Fruit fly (Drosophila melanogaster) whole organism, embryonic: ENCODE measurements around the gene eIF4E6.

Experiments used
- Asciz ChIP-seq: fragments of 200-800 bp; sonication (Bioruptor generic); optimal IDR thresholded peaks from 2 replicates; lab custom pipeline; 2017; ENCODE audit warnings: missing biosample characterization, mild to moderate bottlenecking, missing genetic modification characterization, missing genetic modification reagents
- Atf-2 ChIP-seq: fragments of 200-800 bp; sonication (Bioruptor generic); optimal IDR thresholded peaks from 2 replicates; lab custom pipeline; 2016; ENCODE audit warnings: missing biosample characterization, missing genetic modification characterization
- B-H1 ChIP-seq: fragments of 200-800 bp; sonication (Bioruptor generic); IDR thresholded peaks from 3 replicates; pipeline ENCODE4 v1.3.6; 2022; ENCODE audit warnings: missing biosample characterization, missing genetic modification characterization
- Bdp1 ChIP-seq: fragments of 200-800 bp; sonication (Bioruptor generic); optimal IDR thresholded peaks from 3 replicates; lab custom pipeline; 2016; ENCODE audit warnings: missing biosample characterization, missing genetic modification characterization
- CG11093 ChIP-seq: fragments of 200-800 bp; sonication (Bioruptor generic); IDR thresholded peaks from 3 replicates; pipeline ENCODE4 v1.3.6; 2022; ENCODE audit warnings: missing biosample characterization, missing genetic modification characterization
- CG11696 ChIP-seq: fragments of 200-800 bp; sonication (Bioruptor generic); IDR thresholded peaks from 2 replicates; pipeline ENCODE4 v1.3.6; 2022; ENCODE audit warnings: missing biosample characterization, missing genetic modification characterization
- CG13296 ChIP-seq: fragments of 200-800 bp; sonication (Bioruptor generic); optimal IDR thresholded peaks from 3 replicates; lab custom pipeline; 2018; ENCODE audit warnings: missing biosample characterization, mild to moderate bottlenecking, missing genetic modification characterization
- CG13775 ChIP-seq: fragments of 200-800 bp; sonication (Bioruptor generic); optimal IDR thresholded peaks from 3 replicates; lab custom pipeline; 2017; ENCODE audit warnings: missing biosample characterization, mild to moderate bottlenecking, missing genetic modification characterization
- CG15514 ChIP-seq: fragments of 200-800 bp; sonication (Bioruptor generic); optimal IDR thresholded peaks from 3 replicates; lab custom pipeline; 2017; ENCODE audit warnings: missing biosample characterization, missing genetic modification characterization, mild to moderate bottlenecking, moderate library complexity, missing genetic modification reagents
- CG17385 ChIP-seq: fragments of 200-800 bp; sonication (Bioruptor generic); optimal IDR thresholded peaks from 3 replicates; lab custom pipeline; 2018; ENCODE audit warnings: missing biosample characterization, mild to moderate bottlenecking, missing genetic modification characterization
- CG18619 ChIP-seq: fragments of 200-800 bp; sonication (Bioruptor generic); optimal IDR thresholded peaks from 3 replicates; lab custom pipeline; 2017; ENCODE audit warnings: missing biosample characterization, mild to moderate bottlenecking, missing genetic modification characterization
- CG30403 ChIP-seq: fragments of 200-800 bp; sonication (Bioruptor generic); optimal IDR thresholded peaks from 3 replicates; lab custom pipeline; 2016; ENCODE audit warnings: missing biosample characterization, missing genetic modification characterization
- CG30431 ChIP-seq: fragments of 200-800 bp; sonication (Bioruptor generic); optimal IDR thresholded peaks from 2 replicates; lab custom pipeline; 2017; ENCODE audit warnings: missing biosample characterization, missing genetic modification characterization
- CG3065 ChIP-seq: fragments of 200-800 bp; sonication (Bioruptor generic); optimal IDR thresholded peaks from 2 replicates; lab custom pipeline; 2016; ENCODE audit warnings: missing biosample characterization, missing genetic modification characterization
- CG32772 ChIP-seq: fragments of 200-800 bp; sonication (Bioruptor generic); IDR thresholded peaks from 2 replicates; pipeline ENCODE4 v1.3.6; 2022; ENCODE audit warnings: missing biosample characterization, missing genetic modification characterization
- CG4328 ChIP-seq: fragments of 200-800 bp; sonication (Bioruptor generic); optimal IDR thresholded peaks from 3 replicates; lab custom pipeline; 2017; ENCODE audit warnings: missing biosample characterization, missing genetic modification reagents, missing genetic modification characterization
- CG4360 ChIP-seq: fragments of 200-800 bp; sonication (Bioruptor generic); IDR thresholded peaks from 2 replicates; pipeline ENCODE4 v1.3.6; 2022; ENCODE audit warnings: missing biosample characterization, missing genetic modification characterization
- CG5180 ChIP-seq: fragments of 200-800 bp; sonication (Bioruptor generic); optimal IDR thresholded peaks from 3 replicates; lab custom pipeline; 2017; ENCODE audit warnings: missing biosample characterization, missing genetic modification characterization, mild to moderate bottlenecking, moderate library complexity, missing genetic modification reagents
- CG7556 ChIP-seq: fragments of 200-800 bp; sonication (Bioruptor generic); optimal IDR thresholded peaks from 2 replicates; lab custom pipeline; 2017; ENCODE audit warnings: missing biosample characterization, mild to moderate bottlenecking, missing genetic modification characterization
- CG9437 ChIP-seq: fragments of 200-800 bp; sonication (Bioruptor generic); optimal IDR thresholded peaks from 2 replicates; lab custom pipeline; 2018; ENCODE audit warnings: missing biosample characterization, mild to moderate bottlenecking, missing genetic modification characterization
- CTCF ChIP-seq: fragments of 200-800 bp; sonication (Bioruptor generic); optimal IDR thresholded peaks from 2 replicates; lab custom pipeline; 2017; ENCODE audit warnings: missing biosample characterization, mild to moderate bottlenecking, missing genetic modification characterization, moderate library complexity
- CrebB ChIP-seq: fragments of 200-800 bp; sonication (Bioruptor generic); optimal IDR thresholded peaks from 3 replicates; lab custom pipeline; 2018; ENCODE audit warnings: missing biosample characterization, mild to moderate bottlenecking, missing genetic modification characterization
- Dip2 ChIP-seq: fragments of 200-800 bp; sonication (Bioruptor generic); IDR thresholded peaks from 2 replicates; pipeline ENCODE4 v1.3.6; 2022; ENCODE audit warnings: missing biosample characterization, missing genetic modification characterization
- Dll ChIP-seq: fragments of 200-800 bp; sonication (Bioruptor generic); IDR thresholded peaks from 4 replicates; pipeline ENCODE4 v1.3.6; 2022; ENCODE audit warnings: missing biosample characterization, missing genetic modification characterization; ENCODE audit not compliant: partially characterized antibody
- Eip74EF ChIP-seq, 2 experiments: fragments of 200-800 bp in 1 of 2; fragments of >200 bp in 1 of 2; sonication (Bioruptor generic) in 1 of 2; optimal IDR thresholded peaks; 2 replicates each; lab custom pipeline; 2017 to 2019; ENCODE audit warnings: missing biosample characterization in 2 of 2, missing genetic modification characterization in 2 of 2, mild to moderate bottlenecking in 1 of 2, moderate library complexity in 1 of 2
- HLH3B ChIP-seq: fragments of 200-800 bp; sonication (Bioruptor generic); IDR thresholded peaks from 2 replicates; pipeline ENCODE4 v1.3.6; 2022; ENCODE audit warnings: missing biosample characterization, missing genetic modification characterization
- Max ChIP-seq: fragments of 200-800 bp; sonication (Bioruptor generic); optimal IDR thresholded peaks from 2 replicates; lab custom pipeline; 2016; ENCODE audit warnings: missing biosample characterization, mild to moderate bottlenecking, missing genetic modification characterization
- Mes4 ChIP-seq: fragments of 200-800 bp; sonication (Bioruptor generic); optimal IDR thresholded peaks from 2 replicates; lab custom pipeline; 2016; ENCODE audit warnings: missing biosample characterization, missing genetic modification characterization
- NC2α ChIP-seq: fragments of 200-800 bp; sonication (Bioruptor generic); optimal IDR thresholded peaks from 2 replicates; lab custom pipeline; 2016; ENCODE audit warnings: missing biosample characterization, missing genetic modification characterization
- PHDP ChIP-seq: fragments of 200-800 bp; sonication (Bioruptor generic); optimal IDR thresholded peaks from 3 replicates; lab custom pipeline; 2018; ENCODE audit warnings: missing biosample characterization, mild to moderate bottlenecking, missing genetic modification characterization, moderate library complexity
- Side ChIP-seq: fragments of 200-800 bp; sonication (Bioruptor generic); optimal IDR thresholded peaks from 2 replicates; lab custom pipeline; 2016; ENCODE audit warnings: missing biosample characterization, missing genetic modification characterization
- Xbp1 ChIP-seq: fragments of 200-800 bp; sonication (Bioruptor generic); optimal IDR thresholded peaks from 3 replicates; lab custom pipeline; 2016; ENCODE audit warnings: missing biosample characterization, mild to moderate bottlenecking, missing genetic modification characterization
- ap ChIP-seq: fragments of 200-800 bp; sonication (Bioruptor generic); IDR thresholded peaks from 2 replicates; pipeline ENCODE4 v1.3.6; 2022; ENCODE audit warnings: missing biosample characterization, missing genetic modification characterization
- ash1 ChIP-seq: fragments of 200-800 bp; sonication (Bioruptor generic); optimal IDR thresholded peaks from 2 replicates; lab custom pipeline; 2018; ENCODE audit warnings: missing biosample characterization, mild to moderate bottlenecking, missing genetic modification characterization
- bowl ChIP-seq: fragments of 200-800 bp; sonication (Bioruptor generic); IDR thresholded peaks from 2 replicates; pipeline ENCODE4 v1.3.6; 2022; ENCODE audit warnings: missing biosample characterization, missing genetic modification characterization
- da ChIP-seq: fragments of 200-800 bp; sonication (Bioruptor generic); optimal IDR thresholded peaks from 2 replicates; lab custom pipeline; 2016; ENCODE audit warnings: missing biosample characterization, missing genetic modification characterization
- dimm ChIP-seq: fragments of 200-800 bp; sonication (Bioruptor generic); IDR thresholded peaks from 2 replicates; pipeline ENCODE4 v1.3.6; 2022; ENCODE audit warnings: missing biosample characterization, missing genetic modification characterization
- esg ChIP-seq: fragments of 200-800 bp; sonication (Bioruptor generic); conservative IDR thresholded peaks from 2 replicates; pipeline ENCODE4 v1.3.6; 2022; ENCODE audit warnings: missing biosample characterization, missing genetic modification characterization
- jumu ChIP-seq: fragments of 200-800 bp; sonication (Bioruptor generic); optimal IDR thresholded peaks from 3 replicates; lab custom pipeline; 2016; ENCODE audit warnings: missing biosample characterization, missing genetic modification characterization
- mirr ChIP-seq: fragments of 200-800 bp; sonication (Bioruptor generic); optimal IDR thresholded peaks from 3 replicates; lab custom pipeline; 2018; ENCODE audit warnings: missing biosample characterization, mild to moderate bottlenecking, missing genetic modification characterization
- nmo ChIP-seq: fragments of 200-800 bp; sonication (Bioruptor generic); optimal IDR thresholded peaks from 2 replicates; lab custom pipeline; 2018; ENCODE audit warnings: missing biosample characterization, mild to moderate bottlenecking, missing genetic modification characterization, moderate library complexity
- nom ChIP-seq: fragments of 200-800 bp; sonication (Bioruptor generic); optimal IDR thresholded peaks from 2 replicates; lab custom pipeline; 2017; ENCODE audit warnings: missing biosample characterization, missing genetic modification characterization, mild to moderate bottlenecking, moderate library complexity, missing genetic modification reagents
- odd ChIP-seq: fragments of 200-800 bp; sonication (Bioruptor generic); optimal IDR thresholded peaks from 2 replicates; lab custom pipeline; 2017; ENCODE audit warnings: missing biosample characterization, mild to moderate bottlenecking, missing genetic modification characterization
- pzg ChIP-seq: fragments of 200-800 bp; sonication (Bioruptor generic); optimal IDR thresholded peaks from 3 replicates; lab custom pipeline; 2018; ENCODE audit warnings: missing biosample characterization, mild to moderate bottlenecking, missing genetic modification characterization, moderate library complexity
- ranshi ChIP-seq: fragments of 200-800 bp; sonication (Bioruptor generic); IDR thresholded peaks from 2 replicates; pipeline ENCODE4 v1.3.6; 2022; ENCODE audit warnings: missing biosample characterization, missing genetic modification characterization
- sd ChIP-seq: fragments of 200-800 bp; sonication (Bioruptor generic); optimal IDR thresholded peaks from 3 replicates; lab custom pipeline; 2018; ENCODE audit warnings: missing biosample characterization, mild to moderate bottlenecking, missing genetic modification characterization, moderate library complexity
- so ChIP-seq: fragments of 200-800 bp; sonication (Bioruptor generic); IDR thresholded peaks from 3 replicates; pipeline ENCODE4 v1.3.6; 2022; ENCODE audit warnings: missing biosample characterization, missing genetic modification characterization
- trem ChIP-seq: fragments of 200-800 bp; optimal IDR thresholded peaks from 3 replicates; lab custom pipeline; 2019; ENCODE audit warnings: missing biosample characterization, mild to moderate bottlenecking, missing genetic modification characterization, moderate library complexity
- zf30C ChIP-seq: fragments of 200-800 bp; sonication (Bioruptor generic); optimal IDR thresholded peaks from 3 replicates; lab custom pipeline; 2018; ENCODE audit warnings: missing biosample characterization, mild to moderate bottlenecking, missing genetic modification characterization
- zfh2 ChIP-seq: fragments of 200-800 bp; sonication (Bioruptor generic); optimal IDR thresholded peaks from 2 replicates; lab custom pipeline; 2016; ENCODE audit warnings: missing biosample characterization, missing genetic modification characterization

The eIF4E6 gene

dm6 chr3R:29040526-29041195, 13.7 kb upstream of the eIF4E6 start (continued):
- TF ChIP-seq Atf-2 (GFP tag; lab: Kevin White, UChicago), result no peak
- TF ChIP-seq zfh2 (GFP tag; lab: Kevin White, UChicago), result no peak
- no peak for TF ChIP-seq NC2α (GFP tag; lab: Kevin White, UChicago)
- TF ChIP-seq CG4328 (GFP tag; lab: Kevin White, UChicago), result peak; percentile 48
- TF ChIP-seq zf30C (GFP tag; lab: Kevin White, UChicago), result no peak
- TF ChIP-seq odd (GFP tag; lab: Kevin White, UChicago), result peak; percentile 78
- TF ChIP-seq PHDP (tag; lab: Kevin White, UChicago), result peak; percentile 78
- TF ChIP-seq CG4360 (GFP tag; lab: Robert Waterston, UW), result no peak
- no peak for TF ChIP-seq Eip74EF (GFP tag; optimal IDR thresholded peaks at IDR 0.05; lab: Kevin White, UChicago)
- TF ChIP-seq CG11696 (GFP tag; lab: Robert Waterston, UW), result peak; percentile 85
- TF ChIP-seq CG15514, result no peak
- peak; percentile 51; the same call in 1 of the 3 replicates for TF ChIP-seq CG11093 (GFP tag; lab: Robert Waterston, UW)
- TF ChIP-seq Dip2 (GFP tag; lab: Robert Waterston, UW), result no peak
- 0 out of 2 replicates have a peak, but pooled peaks have one; percentile 11 for TF ChIP-seq ranshi (GFP tag; lab: Robert Waterston, UW)
- no peak for TF ChIP-seq sd (tag; lab: Kevin White, UChicago)
- no peak for TF ChIP-seq da
- TF ChIP-seq Dll (GFP tag; lab: Robert Waterston, UW), result no peak
- TF ChIP-seq Xbp1 (GFP tag; lab: Kevin White, UChicago), result peak; percentile 66
- TF ChIP-seq pzg (GFP tag; lab: Kevin White, UChicago), result no peak
- TF ChIP-seq esg (GFP tag; lab: Robert Waterston, UW), result peak; percentile 54
- TF ChIP-seq Asciz (GFP tag; lab: Kevin White, UChicago), result peak; percentile 65
- TF ChIP-seq so (GFP tag; lab: Robert Waterston, UW), result 0 out of 3 replicates have a peak, but pooled peaks have one; percentile 37
- no peak for TF ChIP-seq CG3065 (GFP tag; lab: Kevin White, UChicago)
- peak; percentile 82 for TF ChIP-seq CG30403 (GFP tag; lab: Kevin White, UChicago)
- peak; percentile 37; the same call in 1 of the 3 replicates for TF ChIP-seq B-H1
- TF ChIP-seq CG30431 (GFP tag; lab: Kevin White, UChicago), result peak; percentile 12
- TF ChIP-seq CTCF (GFP tag; lab: Kevin White, UChicago), result no peak
- peak; percentile 81 for TF ChIP-seq CG9437 (GFP tag; lab: Kevin White, UChicago)
- TF ChIP-seq Bdp1 (GFP tag; lab: Kevin White, UChicago), result no peak
- TF ChIP-seq Mes4 (GFP tag; lab: Kevin White, UChicago), result no peak
- TF ChIP-seq HLH3B (GFP tag; lab: Robert Waterston, UW), result peak; percentile 46; the same call in 1 of the 2 replicates
- TF ChIP-seq CG5180 (GFP tag; lab: Kevin White, UChicago), result no peak
- no peak for TF ChIP-seq mirr
- no peak for TF ChIP-seq jumu (GFP tag; lab: Kevin White, UChicago)
- TF ChIP-seq CG13296 (GFP tag; lab: Kevin White, UChicago), result peak; percentile 79
- TF ChIP-seq nmo (GFP tag; lab: Kevin White, UChicago), result peak; percentile 78
- TF ChIP-seq bowl (GFP tag; lab: Robert Waterston, UW), result no peak
- TF ChIP-seq nom (GFP tag; lab: Kevin White, UChicago), result no peak
- TF ChIP-seq trem, result peak; percentile 40
- peak; percentile 25; the same call in 1 of the 2 replicates for TF ChIP-seq CG32772 (GFP tag; lab: Robert Waterston, UW)
- no peak for TF ChIP-seq Side (GFP tag; lab: Kevin White, UChicago)
- peak; percentile 80 for TF ChIP-seq CG7556 (GFP tag; lab: Kevin White, UChicago)
- peak; percentile 75 for TF ChIP-seq CG17385
- TF ChIP-seq CrebB (tag; lab: Kevin White, UChicago), result peak; percentile 17
- TF ChIP-seq ap (GFP tag; lab: Robert Waterston, UW), result no peak; the same call in 1 of the 2 replicates
- no peak for TF ChIP-seq ash1 (GFP tag; lab: Kevin White, UChicago)
- TF ChIP-seq CG18619 (GFP tag; lab: Kevin White, UChicago), result peak; percentile 59
- TF ChIP-seq Max (GFP tag; lab: Kevin White, UChicago), result peak; percentile 22
- TF ChIP-seq dimm (GFP tag; lab: Robert Waterston, UW), result no peak
- peak; percentile 51 for TF ChIP-seq CG13775 (GFP tag; lab: Kevin White, UChicago)
